Worm (Caenorhabditis elegans) whole organism, L3 larva: Measurements from ENCODE around the gene srsx-31.

Experiments used
- ama-1 ChIP-seq: fragments of 150-350 bp; optimal IDR thresholded peaks from 2 replicates; lab custom pipeline; 2018
- ceh-28 ChIP-seq: fragments of 150-350 bp; optimal IDR thresholded peaks from 2 replicates; lab custom pipeline; 2014; ENCODE audit warnings: missing biosample characterization, missing genetic modification reagents, missing genetic modification characterization
- elt-3 ChIP-seq, 3 experiments: fragments of 150-350 bp in 1 of 3; sonication (generic microtip) in 2 of 3; optimal IDR thresholded peaks; 2 replicates in 2 of 3; 4 replicates in 1 of 3; lab custom pipeline; 2014 to 2017; ENCODE audit warnings: missing biosample characterization in 3 of 3, missing genetic modification characterization in 3 of 3
- fkh-2 ChIP-seq: fragments of 150-350 bp; optimal IDR thresholded peaks from 2 replicates; lab custom pipeline; 2014; ENCODE audit warnings: missing biosample characterization, missing genetic modification reagents, missing genetic modification characterization
- nfya-1 ChIP-seq: sonication (generic microtip); optimal IDR thresholded peaks from 2 replicates; lab custom pipeline; 2017; ENCODE audit warnings: missing genetic modification characterization, mild to moderate bottlenecking, missing compliant biosample characterization, antibody characterized with exemption, moderate library complexity; ENCODE audit not compliant: insufficient read depth
- nhr-237 ChIP-seq: fragments of 150-350 bp; optimal IDR thresholded peaks from 2 replicates; lab custom pipeline; 2014; ENCODE audit warnings: missing biosample characterization, missing genetic modification characterization
- nhr-28 ChIP-seq: fragments of 150-350 bp; optimal IDR thresholded peaks from 2 replicates; lab custom pipeline; 2014; ENCODE audit warnings: missing biosample characterization, missing genetic modification characterization
- nhr-77 ChIP-seq: fragments of 150-350 bp; optimal IDR thresholded peaks from 2 replicates; lab custom pipeline; 2014; ENCODE audit warnings: missing biosample characterization, missing genetic modification characterization
- pha-4 ChIP-seq: fragments of 150-350 bp; optimal IDR thresholded peaks from 2 replicates; lab custom pipeline; 2014; ENCODE audit warnings: missing biosample characterization, missing genetic modification reagents, missing genetic modification characterization
- unc-39 ChIP-seq: sonication (generic microtip); optimal IDR thresholded peaks from 4 replicates; lab custom pipeline; 2017; ENCODE audit warnings: missing biosample characterization, missing genetic modification characterization
- unc-62 ChIP-seq: fragments of 150-350 bp; sonication (generic microtip); optimal IDR thresholded peaks from 4 replicates; lab custom pipeline; 2014; ENCODE audit warnings: missing biosample characterization, missing genetic modification reagents, missing genetic modification characterization
- zag-1 ChIP-seq: fragments of 150-350 bp; optimal IDR thresholded peaks from 2 replicates; lab custom pipeline; 2014; ENCODE audit warnings: missing biosample characterization, missing genetic modification characterization
- ztf-11 ChIP-seq: fragments of 150-350 bp; optimal IDR thresholded peaks from 2 replicates; lab custom pipeline; 2014; ENCODE audit warnings: missing biosample characterization, missing genetic modification characterization

- TF ChIP-seq nhr-77, result no peak
- TF ChIP-seq ama-1, result no peak
- no peak for TF ChIP-seq fkh-2 (tag; lab: Kevin White, UChicago)
- TF ChIP-seq pha-4 (tag; lab: Kevin White, UChicago), result no peak
- TF ChIP-seq nfya-1 (tag; lab: Kevin White, UChicago), result no peak
- TF ChIP-seq ztf-11 (tag; lab: Kevin White, UChicago), result no peak
- no peak for TF ChIP-seq unc-39 (tag; lab: Kevin White, UChicago)
- TF ChIP-seq unc-62 (GFP tag; lab: Kevin White, UChicago), result no peak
- TF ChIP-seq nhr-237 (tag; lab: Kevin White, UChicago), result no peak
- no peak for TF ChIP-seq zag-1 (tag; lab: Kevin White, UChicago)
- no peak for TF ChIP-seq nhr-28 (tag; lab: Kevin White, UChicago)
- no peak for TF ChIP-seq ceh-28 (tag; lab: Kevin White, UChicago)
- no peak for TF ChIP-seq elt-3 (tag; optimal IDR thresholded peaks at IDR 0.05; lab: Kevin White, UChicago)
These were observed 7.0 kb downstream of the srsx-31 start, which contains the start of gene mam-4 for ce11 chrV:11247846-11248245.
